Worm (Caenorhabditis elegans): ENCODE measurements around the gene wnk-1.

DNA sequence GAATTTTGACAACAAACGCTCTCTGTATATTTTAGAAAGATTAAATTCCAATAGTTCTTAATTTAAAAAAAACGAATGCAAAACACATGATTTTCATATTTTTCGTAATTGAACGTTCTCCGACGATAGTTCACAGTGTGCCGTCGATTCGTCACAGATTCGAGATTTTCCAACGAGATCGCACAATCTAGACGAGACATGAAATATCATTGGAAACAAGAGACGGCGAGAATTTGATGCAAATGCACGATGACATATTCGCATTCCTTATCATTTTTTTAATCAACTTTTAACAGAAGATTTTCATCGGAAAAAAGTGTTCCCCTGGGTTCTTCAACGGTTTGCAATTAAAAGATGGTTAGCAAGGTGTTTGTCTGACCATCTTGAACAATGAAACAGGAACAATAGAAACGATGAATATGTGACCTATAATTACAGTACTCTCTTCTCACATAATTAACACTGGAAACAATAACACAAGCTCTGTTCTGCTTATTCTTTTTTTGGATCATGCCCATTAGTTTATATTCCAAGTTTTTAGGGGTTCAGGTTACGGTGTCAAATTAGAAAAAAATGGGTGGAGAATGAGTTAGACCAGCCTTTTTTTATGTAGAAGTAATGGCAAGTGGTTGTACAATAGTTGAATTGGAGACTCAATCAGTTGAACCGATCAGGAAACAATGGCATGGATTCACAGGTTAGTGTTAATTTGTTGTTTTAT is 32.7 kb downstream of the wnk-1 start, which contains the start of gene Y11D7A.3:
- TF ChIP-seq ets-7 (tag; optimal IDR thresholded peaks at IDR 0.05) (no peak), flt-1 (GFP tag; IDR thresholded peaks at IDR 0.05) (no peak), F13C5.2 (tag; optimal IDR thresholded peaks at IDR 0.05) (no peak), hmg-4 (GFP tag; optimal IDR thresholded peaks at IDR 0.05) (no peak), ama-1 (optimal IDR thresholded peaks at IDR 0.05) (no peak), ceh-36 (tag; optimal IDR thresholded peaks at IDR 0.05) (no peak), sea-1 (GFP tag; conservative IDR thresholded peaks at IDR 0.05) (no peak), hmbx-1 (tag; optimal IDR thresholded peaks at IDR 0.05) (no peak)

All from whole organism, early embryonic.